Fruit fly (Drosophila melanogaster) Kc167 (cell line): ENCODE measurements around the gene CG3823.

ENCODE experiments used
- Myc ChIP-seq: fragments of >200 bp; optimal IDR thresholded peaks from 2 replicates; lab custom pipeline; 2017; ENCODE audit warnings: missing external identifiers
- h ChIP-seq: fragments of >200 bp; optimal IDR thresholded peaks from 3 replicates; lab custom pipeline; 2018; ENCODE audit warnings: missing external identifiers
- psq ChIP-seq: fragments of >200 bp; optimal IDR thresholded peaks from 2 replicates; lab custom pipeline; 2017; ENCODE audit warnings: missing external identifiers

DNA sequence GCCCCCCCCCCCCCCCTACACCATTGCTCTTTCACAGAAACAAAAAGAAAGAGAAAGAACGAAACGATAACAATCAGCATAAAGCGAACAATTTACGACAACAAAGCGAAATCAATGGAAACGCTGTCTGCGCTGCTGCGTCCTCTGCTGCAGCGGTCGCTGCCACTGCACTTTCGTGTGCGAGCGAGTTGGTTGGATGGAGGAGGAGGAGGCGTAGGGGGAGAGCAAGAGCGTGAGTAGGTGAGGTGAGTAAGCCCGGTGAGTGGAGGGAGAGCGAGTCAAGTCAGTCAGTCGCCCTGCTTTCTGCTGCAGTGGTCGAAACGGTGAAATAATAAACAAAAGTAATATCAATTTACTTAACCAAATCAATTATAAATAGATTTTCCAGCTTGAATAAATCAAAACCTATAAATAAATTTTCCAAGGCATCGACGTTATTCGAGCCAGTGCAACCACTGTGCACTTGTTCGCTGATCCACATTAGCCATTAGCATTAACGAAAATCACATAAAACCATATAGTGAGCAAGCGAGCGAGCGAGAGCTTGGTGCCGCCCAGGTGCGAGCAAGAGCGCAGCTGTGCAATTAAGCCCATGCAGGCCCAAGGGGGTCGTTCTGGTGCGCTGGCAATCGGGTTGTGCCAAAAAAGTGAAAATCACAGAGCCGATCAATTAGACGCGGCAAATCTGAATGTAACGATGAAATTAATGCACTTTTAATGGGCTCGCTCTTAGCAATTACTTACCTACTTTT lies 40.2 kb downstream of the CG3823 start:
- TF ChIP-seq h (no peak), Myc (lab: Kevin White, UChicago) (no peak), psq (lab: Kevin White, UChicago) (no peak)
